Fruit fly (Drosophila melanogaster): ENCODE measurements around the gene mtDNA-helicase.

mtDNA-helicase gene

dm6 chr2L:9897296-9897695, 4.0 kb upstream of the mtDNA-helicase start, which contains the start of gene RpS2 (continued):
- peak; percentile 46 for TF ChIP-seq CG17568 (GFP tag; optimal IDR thresholded peaks at IDR 0.05)
- TF ChIP-seq Hand (GFP tag; optimal IDR thresholded peaks at IDR 0.05) = no peak
- TF ChIP-seq bcd (GFP tag; optimal IDR thresholded peaks at IDR 0.05) = peak; percentile 9
- TF ChIP-seq CG17612 (GFP tag; IDR thresholded peaks at IDR 0.05) = no peak
- TF ChIP-seq ken (GFP tag; IDR thresholded peaks at IDR 0.05) = no peak
- no peak for TF ChIP-seq ham (GFP tag; IDR thresholded peaks at IDR 0.05)
- TF ChIP-seq slbo (GFP tag; IDR thresholded peaks at IDR 0.05) = peak; percentile 64
- TF ChIP-seq tll (GFP tag; optimal IDR thresholded peaks at IDR 0.05) = no peak
- peak; percentile 36 for TF ChIP-seq CG13123 (GFP tag; optimal IDR thresholded peaks at IDR 0.05)
- no peak for TF ChIP-seq Trl (optimal IDR thresholded peaks at IDR 0.05)
- peak; percentile 11 for TF ChIP-seq Trl (GFP tag; optimal IDR thresholded peaks at IDR 0.05)
- TF ChIP-seq CG7963 (GFP tag; IDR thresholded peaks at IDR 0.05; ENCODE audit: partially characterized antibody) = peak; percentile 99
- TF ChIP-seq org-1 (GFP tag; optimal IDR thresholded peaks at IDR 0.05) = no peak
- peak; percentile 37 for TF ChIP-seq grn (GFP tag; optimal IDR thresholded peaks at IDR 0.05)
- no peak for TF ChIP-seq CG12299 (tag; optimal IDR thresholded peaks at IDR 0.05)
- TF ChIP-seq CG10147 (GFP tag; optimal IDR thresholded peaks at IDR 0.05) = peak; percentile 5
- TF ChIP-seq CG17359 (tag; optimal IDR thresholded peaks at IDR 0.05) = peak; percentile 31
- no peak for TF ChIP-seq CG18011 (GFP tag; optimal IDR thresholded peaks at IDR 0.05)
- no peak for TF ChIP-seq Side (GFP tag; optimal IDR thresholded peaks at IDR 0.05)
- peak; percentile 31 for TF ChIP-seq exex (tag; optimal IDR thresholded peaks at IDR 0.05)
- TF ChIP-seq sqz (GFP tag; optimal IDR thresholded peaks at IDR 0.05) = peak; percentile 46
- peak; percentile 18; the same call in 1 of the 3 replicates for TF ChIP-seq jigr1 (GFP tag; IDR thresholded peaks at IDR 0.05)
- TF ChIP-seq CG1233 (GFP tag; optimal IDR thresholded peaks at IDR 0.05) = no peak
- no peak for TF ChIP-seq sima (GFP tag; optimal IDR thresholded peaks at IDR 0.05)
- peak; percentile 38 for TF ChIP-seq CG30403 (GFP tag; optimal IDR thresholded peaks at IDR 0.05)
- TF ChIP-seq zen (tag; optimal IDR thresholded peaks at IDR 0.05) = peak; percentile 3
- no peak for TF ChIP-seq corto (GFP tag; optimal IDR thresholded peaks at IDR 0.05)
- TF ChIP-seq Ravus (GFP tag; IDR thresholded peaks at IDR 0.05) = no peak
- TF ChIP-seq cg (GFP tag; optimal IDR thresholded peaks at IDR 0.05) = no peak
- TF ChIP-seq fd64A (GFP tag; optimal IDR thresholded peaks at IDR 0.05) = no peak
- TF ChIP-seq CG16863 (GFP tag; optimal IDR thresholded peaks at IDR 0.05) = peak; percentile 21
- TF ChIP-seq abd-A (tag; optimal IDR thresholded peaks at IDR 0.05) = no peak
- peak; percentile 85 for TF ChIP-seq Hmr (GFP tag; optimal IDR thresholded peaks at IDR 0.05)
- TF ChIP-seq az2 (GFP tag; optimal IDR thresholded peaks at IDR 0.05) = no peak
- TF ChIP-seq Dip3 (GFP tag; optimal IDR thresholded peaks at IDR 0.05) = no peak
- TF ChIP-seq CG14441 (GFP tag; IDR thresholded peaks at IDR 0.05) = no peak
- no peak for TF ChIP-seq CG11504 (tag; optimal IDR thresholded peaks at IDR 0.05)
- TF ChIP-seq CG4707 (GFP tag; optimal IDR thresholded peaks at IDR 0.05) = peak; percentile 43
- TF ChIP-seq fru (optimal IDR thresholded peaks at IDR 0.05) = no peak
- TF ChIP-seq MESR4 (GFP tag; optimal IDR thresholded peaks at IDR 0.05) = peak; percentile 99
- no peak for TF ChIP-seq gsb (GFP tag; IDR thresholded peaks at IDR 0.05)
- TF ChIP-seq dimm (GFP tag; IDR thresholded peaks at IDR 0.05) = no peak
- 0 out of 3 replicates have a peak, but pooled peaks have one; percentile 6 for TF ChIP-seq CG11456 (GFP tag; IDR thresholded peaks at IDR 0.05)
- TF ChIP-seq lov (optimal IDR thresholded peaks at IDR 0.05) = no peak
- TF ChIP-seq lov (GFP tag; IDR thresholded peaks at IDR 0.05) = no peak
- no peak for TF ChIP-seq bowl (GFP tag; IDR thresholded peaks at IDR 0.05)
- peak; percentile 38 for TF ChIP-seq CG7839 (tag; optimal IDR thresholded peaks at IDR 0.05)
- peak; percentile 97 for TF ChIP-seq hb (GFP tag; IDR thresholded peaks at IDR 0.05; ENCODE audit: partially characterized antibody)
- no peak for TF ChIP-seq lola (GFP tag; optimal IDR thresholded peaks at IDR 0.05)
- no peak for TF ChIP-seq B-H1 (GFP tag; IDR thresholded peaks at IDR 0.05)
- TF ChIP-seq CG31441 (GFP tag; IDR thresholded peaks at IDR 0.05) = peak; percentile 43; the same call in 1 of the 2 replicates
- peak; percentile 25 for TF ChIP-seq CG3163 (GFP tag; optimal IDR thresholded peaks at IDR 0.05)

All from whole organism, embryonic.